Worm (Caenorhabditis elegans) whole organism, mixed stage, embryonic: Measurements from ENCODE around the gene C29E4.11.
"Not testable (repeated sequence)": the region's sequence is repeated elsewhere in the genome, so short reads cannot be mapped to it uniquely, and the experiment has no call there.

Source experiments
- bed-3 ChIP-seq: fragments of 200-800 bp; sonication (Bioruptor generic); optimal IDR thresholded peaks from 3 replicates; lab custom pipeline; 2018; ENCODE audit warnings: mild to moderate bottlenecking, missing genetic modification characterization, moderate library complexity, missing compliant biosample characterization
- ceh-39 ChIP-seq: fragments of 150-350 bp; optimal IDR thresholded peaks from 2 replicates; lab custom pipeline; 2014; ENCODE audit warnings: missing biosample characterization, missing genetic modification characterization
- elt-1 ChIP-seq: sonication (generic microtip); optimal IDR thresholded peaks from 2 replicates; lab custom pipeline; 2017; ENCODE audit warnings: missing genetic modification characterization, mild to moderate bottlenecking, missing compliant biosample characterization, antibody characterized with exemption, moderate library complexity, borderline replicate concordance; ENCODE audit not compliant: insufficient read depth
- nhr-12 ChIP-seq: fragments of 150-350 bp; optimal IDR thresholded peaks from 2 replicates; lab custom pipeline; 2014; ENCODE audit warnings: missing biosample characterization, missing genetic modification characterization
- nhr-28 ChIP-seq: fragments of 150-350 bp; optimal IDR thresholded peaks from 2 replicates; lab custom pipeline; 2014; ENCODE audit warnings: missing biosample characterization, missing genetic modification characterization
- pha-4 ChIP-seq: fragments of 150-350 bp; optimal IDR thresholded peaks from 2 replicates; lab custom pipeline; 2018; ENCODE audit warnings: missing biosample characterization, missing genetic modification reagents, missing genetic modification characterization

ce11 chrIII:7962641-7963040 lies 4.7 kb upstream of the C29E4.11 start, which contains the start of gene F54H12.4:
- TF ChIP-seq ceh-39 (tag; lab: Kevin White, UChicago); bed-3; nhr-28 (tag; lab: Kevin White, UChicago); nhr-12; elt-1 (tag; lab: Kevin White, UChicago); pha-4 (tag; lab: Kevin White, UChicago): not testable (repeated sequence)
